Fruit fly (Drosophila melanogaster): ENCODE data around the gene CG4911.

CG4911 gene

dm6 chr3L:9065997-9066441, 6.5 kb downstream of the CG4911 start, which contains the start of gene Argk1 (continued):
- peak; percentile 40 for TF ChIP-seq CG9817 (tag; optimal IDR thresholded peaks at IDR 0.05)
- peak; percentile 31 to 57 for TF ChIP-seq Trl (optimal IDR thresholded peaks at IDR 0.05)
- TF ChIP-seq Trl (GFP tag; optimal IDR thresholded peaks at IDR 0.05) = no peak
- TF ChIP-seq otp (GFP tag; IDR thresholded peaks at IDR 0.05) = 0 out of 3 replicates have a peak, but pooled peaks have one; percentile 22
- no peak for TF ChIP-seq Jarid2 (GFP tag; optimal IDR thresholded peaks at IDR 0.05)
- no peak for TF ChIP-seq CG32767 (GFP tag; IDR thresholded peaks at IDR 0.05)
- TF ChIP-seq CG3281 (GFP tag; optimal IDR thresholded peaks at IDR 0.05) = peak; percentile 41
- TF ChIP-seq CG31441 (GFP tag; IDR thresholded peaks at IDR 0.05) = peak; percentile 65
- TF ChIP-seq CG33213 (GFP tag; optimal IDR thresholded peaks at IDR 0.05) = no peak
- TF ChIP-seq CG17912 (GFP tag; optimal IDR thresholded peaks at IDR 0.05) = no peak
- no peak for TF ChIP-seq dmrt11E (tag; optimal IDR thresholded peaks at IDR 0.05)
- no peak for TF ChIP-seq p53 (GFP tag; optimal IDR thresholded peaks at IDR 0.05)
- peak; percentile 69 for TF ChIP-seq zf30C (GFP tag; optimal IDR thresholded peaks at IDR 0.05)
- no peak for TF ChIP-seq CG1647 (GFP tag; optimal IDR thresholded peaks at IDR 0.05)
- TF ChIP-seq Fer3 (tag; optimal IDR thresholded peaks at IDR 0.05) = peak; percentile 13
- TF ChIP-seq CG17612 (GFP tag; IDR thresholded peaks at IDR 0.05) = no peak
- TF ChIP-seq prd (optimal IDR thresholded peaks at IDR 0.05) = no peak
- peak; percentile 39; the same call in 1 of the 3 replicates for TF ChIP-seq prd (GFP tag; IDR thresholded peaks at IDR 0.05)
- TF ChIP-seq vfl (GFP tag; optimal IDR thresholded peaks at IDR 0.05) = no peak
- no peak for TF ChIP-seq CG12071 (GFP tag; optimal IDR thresholded peaks at IDR 0.05)

dm6 chr3L:9064976-9065761, 7.4 kb downstream of the CG4911 start:
- TF ChIP-seq CG11695 (GFP tag; IDR thresholded peaks at IDR 0.05) (no peak), gt (GFP tag; IDR thresholded peaks at IDR 0.05) (no peak), PHDP (tag; optimal IDR thresholded peaks at IDR 0.05) (peak; percentile 18), CG15269 (tag; optimal IDR thresholded peaks at IDR 0.05) (peak; percentile 39), gem (tag; optimal IDR thresholded peaks at IDR 0.05) (peak; percentile 42), CG14441 (GFP tag; IDR thresholded peaks at IDR 0.05) (no peak), Adf1 (GFP tag; IDR thresholded peaks at IDR 0.05) (no peak), psq (GFP tag; optimal IDR thresholded peaks at IDR 0.05) (no peak), tio (GFP tag; optimal IDR thresholded peaks at IDR 0.05) (peak; percentile 25), chinmo (GFP tag; IDR thresholded peaks at IDR 0.05; ENCODE audit: partially characterized antibody) (0 out of 4 replicates have a peak, but pooled peaks have one; percentile 37), aop (GFP tag; IDR thresholded peaks at IDR 0.05) (no peak), bigmax (GFP tag; optimal IDR thresholded peaks at IDR 0.05) (no peak), cwo (GFP tag; optimal IDR thresholded peaks at IDR 0.05) (no peak), caup (GFP tag; optimal IDR thresholded peaks at IDR 0.05; ENCODE audit: severe bottlenecking) (no peak), mld (GFP tag; IDR thresholded peaks at IDR 0.05; ENCODE audit: partially characterized antibody) (no peak), bsh (GFP tag; optimal IDR thresholded peaks at IDR 0.05) (no peak), twi (tag; optimal IDR thresholded peaks at IDR 0.05) (no peak), CG5953 (GFP tag; IDR thresholded peaks at IDR 0.05) (no peak), Med (GFP tag) (peak; percentile 12), Oli (tag; optimal IDR thresholded peaks at IDR 0.05) (peak; percentile 8), CG17568 (GFP tag; optimal IDR thresholded peaks at IDR 0.05) (no peak), CG15514 (GFP tag; optimal IDR thresholded peaks at IDR 0.05) (no peak), Hr51 (GFP tag; optimal IDR thresholded peaks at IDR 0.05) (peak in 1 of 2 experiments; percentile 38), D19A (tag; optimal IDR thresholded peaks at IDR 0.05) (no peak), Myb (GFP tag; optimal IDR thresholded peaks at IDR 0.05) (no peak), CG15073 (GFP tag; optimal IDR thresholded peaks at IDR 0.05) (no peak), slbo (GFP tag; IDR thresholded peaks at IDR 0.05) (peak; percentile 33; the same call in 1 of the 2 replicates), ci (GFP tag; IDR thresholded peaks at IDR 0.05) (no peak), Ets65A (GFP tag) (no peak)
